Worm (Caenorhabditis elegans) whole organism, mixed stage, embryonic: ENCODE data around the gene sri-48.

Experiments
- hlh-1 ChIP-seq: fragments of 150-350 bp; optimal IDR thresholded peaks from 2 replicates; lab custom pipeline; 2014; ENCODE audit warnings: missing biosample characterization, missing genetic modification reagents, missing genetic modification characterization
- pha-4 ChIP-seq: fragments of 150-350 bp; optimal IDR thresholded peaks from 2 replicates; lab custom pipeline; 2018; ENCODE audit warnings: missing biosample characterization, missing genetic modification reagents, missing genetic modification characterization

DNA sequence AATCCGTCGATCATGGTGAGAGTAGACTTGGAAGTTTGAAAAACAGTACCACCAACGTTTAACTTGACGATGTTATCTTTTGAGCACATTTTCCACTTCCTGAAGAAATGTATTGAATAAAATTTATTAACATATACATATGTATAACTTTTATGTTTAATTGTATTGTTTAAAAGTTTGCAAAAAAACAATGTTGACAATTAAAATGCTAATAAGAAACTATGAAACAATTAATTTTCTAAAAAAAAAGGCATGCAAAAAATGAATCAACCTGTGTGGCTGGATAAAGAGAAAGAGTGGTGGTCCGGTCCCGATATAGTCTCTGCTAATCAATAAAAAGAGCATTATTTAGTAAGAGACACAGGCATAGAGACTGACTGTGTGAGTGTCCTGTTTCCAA, 33.6 kb upstream of the sri-48 start, which contains the start of gene C17F4.8:
- TF ChIP-seq hlh-1 (no peak), pha-4 (no peak)
